Worm (Caenorhabditis elegans): ENCODE results near the gene Y41C4A.32.

- TF ChIP-seq ama-1 (optimal IDR thresholded peaks at IDR 0.05) (no peak), nhr-77 (tag; optimal IDR thresholded peaks at IDR 0.05) (no peak), C16A3.4 (tag; optimal IDR thresholded peaks at IDR 0.05) (no peak), unc-62 (GFP tag; optimal IDR thresholded peaks at IDR 0.05) (no peak), lir-3 (tag; optimal IDR thresholded peaks at IDR 0.05; ENCODE audit: poor library complexity) (no peak), dpl-1 (GFP tag; optimal IDR thresholded peaks at IDR 0.05) (no peak), elt-3 (tag; optimal IDR thresholded peaks at IDR 0.05) (no peak), mab-9 (GFP tag; IDR thresholded peaks at IDR 0.05) (no peak), nhr-11 (tag; optimal IDR thresholded peaks at IDR 0.05) (no peak), egl-13 (tag; optimal IDR thresholded peaks at IDR 0.05) (no peak), sox-4 (tag; optimal IDR thresholded peaks at IDR 0.05) (no peak)
Observed at ce11 chrIII:11740868-11741267, 19.4 kb downstream of the Y41C4A.32 start.

Data from whole organism, L1 larva.